Worm (Caenorhabditis elegans): ENCODE results near the gene zipt-13.

The zipt-13 gene

DNA sequence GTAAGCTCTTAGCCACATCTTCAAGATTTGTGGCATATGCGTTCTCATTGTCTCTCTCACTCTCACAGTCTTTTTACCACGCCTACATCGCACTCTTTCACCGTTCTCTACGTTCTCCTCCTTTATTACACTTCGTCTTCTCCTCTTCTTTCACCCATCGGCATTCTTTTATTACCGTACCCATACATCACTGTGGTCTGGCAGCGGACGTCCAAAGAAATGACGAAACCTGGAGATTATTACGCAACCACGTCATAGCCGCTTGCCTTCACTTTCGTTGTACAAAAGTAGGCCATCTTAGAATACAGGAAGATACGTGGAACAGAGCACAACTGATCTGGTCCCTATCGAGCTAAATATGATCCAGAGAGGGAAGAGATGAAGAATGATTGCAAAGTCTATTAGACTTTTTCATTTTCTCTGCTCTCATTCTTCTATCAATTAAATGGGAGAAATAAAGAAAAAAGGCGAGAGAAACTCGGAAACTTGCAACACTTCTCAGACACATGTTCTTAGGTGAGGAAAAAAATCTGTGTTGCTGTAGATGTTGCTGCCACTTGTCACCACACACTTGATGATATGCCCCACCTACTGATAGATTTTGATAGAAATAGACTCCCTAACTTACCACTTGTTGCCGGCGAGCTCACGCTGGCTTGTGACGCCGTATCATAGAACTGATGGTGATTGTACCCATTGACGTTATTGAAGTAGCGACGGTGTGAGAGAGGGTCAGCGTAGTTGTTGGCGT lies 32.3 kb downstream of the zipt-13 start (continued):
- TF ChIP-seq fkh-10 (GFP tag; optimal IDR thresholded peaks at IDR 0.05), result no peak
- TF ChIP-seq mep-1 (tag; optimal IDR thresholded peaks at IDR 0.05), result peak; percentile 9
- TF ChIP-seq blmp-1 (tag; optimal IDR thresholded peaks at IDR 0.05), result peak; percentile 71
- peak; percentile 16 for TF ChIP-seq nhr-20 (tag; optimal IDR thresholded peaks at IDR 0.05)
- no peak for TF ChIP-seq nhr-28 (tag; optimal IDR thresholded peaks at IDR 0.05)
- TF ChIP-seq fos-1 (tag; optimal IDR thresholded peaks at IDR 0.05), result no peak
- no peak for TF ChIP-seq nhr-237 (tag; optimal IDR thresholded peaks at IDR 0.05)

DNA sequence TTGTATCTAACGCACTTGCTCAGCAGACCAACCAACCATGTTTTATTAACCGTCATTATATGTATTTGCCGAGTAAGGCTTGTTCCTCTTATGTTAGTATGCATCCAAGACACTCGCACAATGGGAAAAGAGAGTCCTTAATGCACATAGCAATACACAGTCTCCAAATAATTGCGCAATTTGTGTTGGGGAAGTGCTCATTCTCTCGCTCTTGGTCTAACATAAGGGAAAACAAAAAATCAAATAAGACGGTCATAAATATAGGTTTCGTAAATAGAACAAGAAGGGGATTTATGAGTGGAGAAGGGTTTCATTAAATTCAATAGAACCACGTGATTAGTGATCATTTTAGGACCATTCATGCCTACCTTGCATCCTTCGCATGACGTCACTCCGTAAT lies 33.2 kb downstream of the zipt-13 start:
- TF ChIP-seq egl-13 (tag; optimal IDR thresholded peaks at IDR 0.05), result no peak
- no peak for TF ChIP-seq ceh-88 (GFP tag; IDR thresholded peaks at IDR 0.05)
- TF ChIP-seq swsn-7 (tag; optimal IDR thresholded peaks at IDR 0.05), result no peak
- no peak for TF ChIP-seq C34B4.2 (tag; optimal IDR thresholded peaks at IDR 0.05)
- TF ChIP-seq nhr-19 (GFP tag; conservative IDR thresholded peaks at IDR 0.05), result no peak
- TF ChIP-seq hlh-17 (GFP tag; optimal IDR thresholded peaks at IDR 0.05; ENCODE audit: borderline replicate concordance), result no peak
- no peak for TF ChIP-seq ceh-8 (GFP tag; optimal IDR thresholded peaks at IDR 0.05)
- TF ChIP-seq xbp-1 (tag; optimal IDR thresholded peaks at IDR 0.05), result no peak
- no peak for TF ChIP-seq fkh-4 (tag; optimal IDR thresholded peaks at IDR 0.05; ENCODE audit: borderline replicate concordance)
- no peak for TF ChIP-seq elt-3 (tag; optimal IDR thresholded peaks at IDR 0.05)
- no peak for TF ChIP-seq nhr-20 (tag; optimal IDR thresholded peaks at IDR 0.05)
- TF ChIP-seq aly-2 (tag; optimal IDR thresholded peaks at IDR 0.05), result no peak
- no peak for TF ChIP-seq nhr-76 (tag; optimal IDR thresholded peaks at IDR 0.05)
- TF ChIP-seq ces-1 (GFP tag; optimal IDR thresholded peaks at IDR 0.05), result no peak
- no peak for TF ChIP-seq hpl-2 (GFP tag; optimal IDR thresholded peaks at IDR 0.05)
- TF ChIP-seq tbx-2 (tag; optimal IDR thresholded peaks at IDR 0.05), result no peak
- TF ChIP-seq nhr-71 (tag; optimal IDR thresholded peaks at IDR 0.05), result no peak
- no peak for TF ChIP-seq pag-3 (tag; optimal IDR thresholded peaks at IDR 0.05; ENCODE audit: borderline replicate concordance, insufficient read depth)
- no peak for TF ChIP-seq zip-4 (GFP tag; optimal IDR thresholded peaks at IDR 0.05)

DNA sequence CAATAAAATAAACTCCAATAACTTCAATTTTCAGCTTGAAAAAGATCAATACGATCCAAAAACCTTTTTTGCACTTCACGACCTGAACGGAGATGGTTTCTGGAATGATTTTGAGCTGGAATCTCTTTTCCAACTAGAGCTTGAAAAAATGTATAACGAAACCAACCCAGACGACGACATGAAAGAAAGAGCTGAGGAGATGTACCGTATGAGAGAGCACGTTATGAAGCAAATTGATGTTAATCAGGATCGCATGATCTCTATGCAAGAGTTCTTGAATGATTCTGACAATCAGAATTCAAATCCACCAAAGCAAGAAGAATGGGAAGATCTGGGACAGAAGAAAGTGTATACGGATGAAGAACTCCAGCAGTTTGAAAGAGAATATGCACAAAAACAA lies 37.5 kb downstream of the zipt-13 start:
- TF ChIP-seq hlh-17 (GFP tag; optimal IDR thresholded peaks at IDR 0.05; ENCODE audit: borderline replicate concordance), result no peak
- no peak for TF ChIP-seq nhr-76 (tag; optimal IDR thresholded peaks at IDR 0.05)
- no peak for TF ChIP-seq mdl-1 (tag; optimal IDR thresholded peaks at IDR 0.05)
- no peak for TF ChIP-seq mep-1 (tag; optimal IDR thresholded peaks at IDR 0.05)
- TF ChIP-seq F16B12.6 (tag; optimal IDR thresholded peaks at IDR 0.05), result no peak
- TF ChIP-seq aha-1 (tag; optimal IDR thresholded peaks at IDR 0.05), result no peak
- no peak for TF ChIP-seq efl-1 (optimal IDR thresholded peaks at IDR 0.05)
- peak in 1 of 2 experiments; percentile 74 for TF ChIP-seq efl-1 (GFP tag; optimal IDR thresholded peaks at IDR 0.05 in 1 of 2)
- TF ChIP-seq ama-1 (optimal IDR thresholded peaks at IDR 0.05), result no peak
- TF ChIP-seq dsc-1 (tag; optimal IDR thresholded peaks at IDR 0.05), result no peak
- peak; percentile 18 for TF ChIP-seq nhr-85 (tag)
- no peak for TF ChIP-seq snpc-4 (tag; optimal IDR thresholded peaks at IDR 0.05)
- TF ChIP-seq ets-5 (GFP tag; IDR thresholded peaks at IDR 0.05), result no peak
- no peak for TF ChIP-seq sup-37 (GFP tag; optimal IDR thresholded peaks at IDR 0.05)
- no peak for TF ChIP-seq tlp-1 (tag; optimal IDR thresholded peaks at IDR 0.05)

DNA sequence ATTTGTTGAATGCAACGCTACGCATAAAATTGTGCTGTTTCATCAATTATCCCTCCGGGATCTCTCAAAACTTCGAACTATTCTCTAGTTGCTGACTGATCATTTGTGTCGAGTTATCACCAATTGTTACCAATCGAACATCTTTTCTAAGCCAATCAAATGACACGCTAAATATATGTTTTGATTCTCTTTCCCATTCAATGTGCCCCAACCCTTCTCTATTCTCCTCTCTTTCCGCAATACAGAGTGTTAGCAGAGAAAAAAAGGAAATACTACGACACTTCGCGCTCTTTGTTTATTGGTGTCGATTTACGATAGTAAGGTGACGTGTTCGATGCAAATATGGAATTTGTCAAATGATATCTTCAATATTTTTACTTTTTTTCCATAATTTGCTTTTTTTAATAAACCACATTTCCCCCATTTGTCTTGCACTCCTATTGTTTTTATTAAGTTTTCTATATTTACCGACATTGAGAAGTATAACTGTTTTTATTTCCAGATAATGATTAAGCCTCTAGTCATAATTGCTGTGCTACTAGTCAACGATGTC lies 39.5 kb downstream of the zipt-13 start, which contains the start of gene nucb-1:
Gene nucb-1 (plus strand): TSS at position 503 of the 553 bp plus-strand sequence.
- peak; percentile 32 for TF ChIP-seq hpl-2 (GFP tag; optimal IDR thresholded peaks at IDR 0.05)
- peak; percentile 98 for TF ChIP-seq xbp-1 (tag; optimal IDR thresholded peaks at IDR 0.05)
- TF ChIP-seq sptf-1 (tag; optimal IDR thresholded peaks at IDR 0.05), result no peak
- no peak for TF ChIP-seq ceh-90 (tag; optimal IDR thresholded peaks at IDR 0.05)
- TF ChIP-seq aly-2 (tag; optimal IDR thresholded peaks at IDR 0.05), result peak; percentile 53
- TF ChIP-seq nhr-19 (GFP tag; conservative IDR thresholded peaks at IDR 0.05), result peak; percentile 74
- TF ChIP-seq ama-1 (optimal IDR thresholded peaks at IDR 0.05), result no peak
- TF ChIP-seq mep-1 (tag; optimal IDR thresholded peaks at IDR 0.05), result peak; percentile 79
- TF ChIP-seq grh-1 (GFP tag; IDR thresholded peaks at IDR 0.05), result peak; percentile 63
- peak; percentile 25 for TF ChIP-seq vab-15 (tag; optimal IDR thresholded peaks at IDR 0.05)
- no peak for TF ChIP-seq C34B4.2 (tag; optimal IDR thresholded peaks at IDR 0.05)
- TF ChIP-seq sup-37 (GFP tag; optimal IDR thresholded peaks at IDR 0.05), result no peak
- TF ChIP-seq sox-4 (tag; optimal IDR thresholded peaks at IDR 0.05), result peak; percentile 12
- peak; percentile 64 for TF ChIP-seq lin-13 (GFP tag; optimal IDR thresholded peaks at IDR 0.05)
- peak; percentile 73 for TF ChIP-seq dsc-1 (tag; optimal IDR thresholded peaks at IDR 0.05)
- TF ChIP-seq fkh-8 (tag; optimal IDR thresholded peaks at IDR 0.05), result peak; percentile 54
- peak; percentile 85 for TF ChIP-seq nhr-47 (tag; optimal IDR thresholded peaks at IDR 0.05)
- no peak for TF ChIP-seq pag-3 (tag; optimal IDR thresholded peaks at IDR 0.05; ENCODE audit: borderline replicate concordance, insufficient read depth)
- peak; percentile 69 for TF ChIP-seq nhr-77 (tag; optimal IDR thresholded peaks at IDR 0.05)
- TF ChIP-seq nhr-28 (tag; optimal IDR thresholded peaks at IDR 0.05), result no peak
- no peak for TF ChIP-seq hlh-17 (GFP tag; optimal IDR thresholded peaks at IDR 0.05; ENCODE audit: borderline replicate concordance)
- peak; percentile 80 for TF ChIP-seq tbx-2 (tag; optimal IDR thresholded peaks at IDR 0.05)

Measured in whole organism, L1 larva.